Fruit fly (Drosophila melanogaster): ENCODE measurements around the gene Cdk8.
A peak's percentile ranks its signal among the peaks of the same experiment; 100 is the strongest.

Gene Cdk8

dm6 chr3L:9838534-9838933, at the start of gene Cdk8 (continued):
- TF ChIP-seq chm (GFP tag; IDR thresholded peaks at IDR 0.05) = no peak
- no peak for TF ChIP-seq hkb (optimal IDR thresholded peaks at IDR 0.05)
- TF ChIP-seq hkb (GFP tag; IDR thresholded peaks at IDR 0.05) = peak; percentile 63
- TF ChIP-seq sug (tag; optimal IDR thresholded peaks at IDR 0.05) = peak; percentile 33
- no peak for TF ChIP-seq pan (optimal IDR thresholded peaks at IDR 0.05)
- peak in 1 of 2 experiments; percentile 31 for TF ChIP-seq pan (GFP tag; optimal IDR thresholded peaks at IDR 0.05 in 1 of 2, IDR thresholded peaks at IDR 0.05 in 1 of 2)
- no peak for TF ChIP-seq hb (GFP tag; IDR thresholded peaks at IDR 0.05; ENCODE audit: partially characterized antibody)
- no peak for TF ChIP-seq CG31365 (tag; optimal IDR thresholded peaks at IDR 0.05)
- TF ChIP-seq CG31441 (GFP tag; IDR thresholded peaks at IDR 0.05) = no peak; the same call in 1 of the 2 replicates
- peak; percentile 70 for TF ChIP-seq E2f2 (GFP tag; IDR thresholded peaks at IDR 0.05)
- TF ChIP-seq CG15696 (tag; optimal IDR thresholded peaks at IDR 0.05) = peak; percentile 13
- TF ChIP-seq Gug (GFP tag; IDR thresholded peaks at IDR 0.05) = no peak; the same call in 3 of the 4 replicates
- TF ChIP-seq Hand (GFP tag; optimal IDR thresholded peaks at IDR 0.05) = no peak
- peak; percentile 18 for TF ChIP-seq BEAF-32 (GFP tag; optimal IDR thresholded peaks at IDR 0.05)
- no peak for TF ChIP-seq CG9876 (GFP tag; optimal IDR thresholded peaks at IDR 0.05)
- no peak for TF ChIP-seq emc (GFP tag; optimal IDR thresholded peaks at IDR 0.05)
- TF ChIP-seq ro (GFP tag; IDR thresholded peaks at IDR 0.05) = no peak
- no peak for TF ChIP-seq CG31224 (GFP tag; IDR thresholded peaks at IDR 0.05)
- TF ChIP-seq CG8281 (tag; optimal IDR thresholded peaks at IDR 0.05) = no peak
- no peak for TF ChIP-seq CG12299 (tag; optimal IDR thresholded peaks at IDR 0.05)
- no peak for TF ChIP-seq Optix (GFP tag; IDR thresholded peaks at IDR 0.05)
- no peak for TF ChIP-seq Spps (tag; optimal IDR thresholded peaks at IDR 0.05)
- TF ChIP-seq CG30403 (GFP tag; optimal IDR thresholded peaks at IDR 0.05) = peak; percentile 56
- TF ChIP-seq sens-2 (GFP tag; IDR thresholded peaks at IDR 0.05) = no peak
- TF ChIP-seq CG2712 (tag; optimal IDR thresholded peaks at IDR 0.05) = peak; percentile 69
- TF ChIP-seq cas (GFP tag; IDR thresholded peaks at IDR 0.05) = no peak
- TF ChIP-seq ind (GFP tag; optimal IDR thresholded peaks at IDR 0.05) = peak; percentile 49
- TF ChIP-seq lola (GFP tag; optimal IDR thresholded peaks at IDR 0.05) = no peak
- TF ChIP-seq Elba2 (GFP tag; optimal IDR thresholded peaks at IDR 0.05) = no peak
- no peak for TF ChIP-seq Oli (tag; optimal IDR thresholded peaks at IDR 0.05)
- TF ChIP-seq unc-4 (GFP tag; IDR thresholded peaks at IDR 0.05; ENCODE audit: partially characterized antibody) = no peak
- no peak for TF ChIP-seq hbn (GFP tag; IDR thresholded peaks at IDR 0.05; ENCODE audit: partially characterized antibody)
- TF ChIP-seq tgo (GFP tag; IDR thresholded peaks at IDR 0.05) = peak; percentile 22; the same call in 1 of the 3 replicates
- peak; percentile 67 for TF ChIP-seq phol (tag; optimal IDR thresholded peaks at IDR 0.05)
- no peak for TF ChIP-seq slou (GFP tag; optimal IDR thresholded peaks at IDR 0.05)
- no peak for TF ChIP-seq CG12071 (GFP tag; optimal IDR thresholded peaks at IDR 0.05)
- TF ChIP-seq schlank (tag; optimal IDR thresholded peaks at IDR 0.05) = no peak
- TF ChIP-seq ac (GFP tag; optimal IDR thresholded peaks at IDR 0.05) = no peak
- TF ChIP-seq Fer3 (tag; optimal IDR thresholded peaks at IDR 0.05) = peak; percentile 44
- no peak for TF ChIP-seq CG3407 (GFP tag; optimal IDR thresholded peaks at IDR 0.05)
- TF ChIP-seq ewg (GFP tag; optimal IDR thresholded peaks at IDR 0.05) = no peak
- no peak for TF ChIP-seq CG4854 (GFP tag; optimal IDR thresholded peaks at IDR 0.05)
- peak; percentile 52 for TF ChIP-seq CG15269 (tag; optimal IDR thresholded peaks at IDR 0.05)
- TF ChIP-seq CG7556 (GFP tag; optimal IDR thresholded peaks at IDR 0.05) = peak; percentile 15
- no peak for TF ChIP-seq Lpt (GFP tag; optimal IDR thresholded peaks at IDR 0.05)
- TF ChIP-seq crp (GFP tag; optimal IDR thresholded peaks at IDR 0.05) = peak; percentile 68 to 92
- TF ChIP-seq Rfx (GFP tag; IDR thresholded peaks at IDR 0.05) = peak; percentile 53
- no peak for TF ChIP-seq CG13123 (GFP tag; optimal IDR thresholded peaks at IDR 0.05)
- no peak for TF ChIP-seq CG1233 (GFP tag; optimal IDR thresholded peaks at IDR 0.05)
- no peak for TF ChIP-seq YL-1 (GFP tag; optimal IDR thresholded peaks at IDR 0.05)
- TF ChIP-seq org-1 (GFP tag; optimal IDR thresholded peaks at IDR 0.05) = no peak
- TF ChIP-seq MBD-R2 (GFP tag; IDR thresholded peaks at IDR 0.05) = peak; percentile 92

All from whole organism, embryonic.